Worm (Caenorhabditis elegans) whole organism, late embryonic: Measurements from ENCODE around the gene iars-1.

Source experiments
- C08G9.2 ChIP-seq: sonication (generic microtip); optimal IDR thresholded peaks from 2 replicates; lab custom pipeline; 2016; ENCODE audit warnings: mild to moderate bottlenecking, missing genetic modification characterization, moderate library complexity, missing compliant biosample characterization
- C38D4.7 ChIP-seq: fragments of 200-800 bp; sonication (Bioruptor generic); optimal IDR thresholded peaks from 2 replicates; lab custom pipeline; 2018; ENCODE audit warnings: mild to moderate bottlenecking, missing genetic modification characterization, moderate library complexity, missing compliant biosample characterization
- F13H6.1 ChIP-seq: sonication (generic microtip); optimal IDR thresholded peaks from 2 replicates; lab custom pipeline; 2016; ENCODE audit warnings: missing genetic modification characterization, missing compliant biosample characterization
- K02D7.2 ChIP-seq: sonication (generic microtip); optimal IDR thresholded peaks from 2 replicates; lab custom pipeline; 2017; ENCODE audit warnings: mild to moderate bottlenecking, missing genetic modification characterization, missing compliant biosample characterization
- K09A11.1 ChIP-seq: sonication (generic microtip); optimal IDR thresholded peaks from 2 replicates; lab custom pipeline; 2017; ENCODE audit warnings: antibody characterized with exemption, mild to moderate bottlenecking, missing genetic modification characterization, missing compliant biosample characterization; ENCODE audit not compliant: insufficient read depth
- ahr-1 ChIP-seq: sonication (generic microtip); optimal IDR thresholded peaks from 2 replicates; lab custom pipeline; 2016; ENCODE audit warnings: missing genetic modification characterization, missing compliant biosample characterization
- ama-1 ChIP-seq: fragments of 150-350 bp; optimal IDR thresholded peaks from 2 replicates; lab custom pipeline; 2014
- ceh-14 ChIP-seq: sonication (generic microtip); optimal IDR thresholded peaks from 2 replicates; lab custom pipeline; 2016; ENCODE audit warnings: missing genotype, missing genetic modification characterization, missing compliant biosample characterization
- ceh-2 ChIP-seq: sonication (generic microtip); optimal IDR thresholded peaks from 2 replicates; lab custom pipeline; 2016; ENCODE audit warnings: missing genotype, missing genetic modification characterization, missing compliant biosample characterization
- ceh-30 ChIP-seq: fragments of 150-350 bp; optimal IDR thresholded peaks from 2 replicates; lab custom pipeline; 2014; ENCODE audit warnings: missing biosample characterization, missing genetic modification characterization
- ceh-31 ChIP-seq: sonication (generic microtip); optimal IDR thresholded peaks from 2 replicates; lab custom pipeline; 2016; ENCODE audit warnings: missing genetic modification characterization, missing compliant biosample characterization
- ceh-34 ChIP-seq: sonication (generic microtip); optimal IDR thresholded peaks from 2 replicates; lab custom pipeline; 2016; ENCODE audit warnings: mild to moderate bottlenecking, missing genetic modification characterization, missing compliant biosample characterization
- ceh-48 ChIP-seq: sonication (generic microtip); optimal IDR thresholded peaks from 2 replicates; lab custom pipeline; 2016; ENCODE audit warnings: missing genetic modification characterization, inconsistent platforms, missing compliant biosample characterization
- ceh-9 ChIP-seq: sonication (generic microtip); optimal IDR thresholded peaks from 2 replicates; lab custom pipeline; 2016; ENCODE audit warnings: mild to moderate bottlenecking, missing genetic modification characterization, inconsistent platforms, missing compliant biosample characterization
- che-1 ChIP-seq: sonication (generic microtip); optimal IDR thresholded peaks from 2 replicates; lab custom pipeline; 2016; ENCODE audit warnings: mild to moderate bottlenecking, missing genetic modification characterization, missing compliant biosample characterization
- dmd-4 ChIP-seq: sonication (generic microtip); optimal IDR thresholded peaks from 2 replicates; lab custom pipeline; 2016; ENCODE audit warnings: borderline replicate concordance, missing genetic modification characterization, missing compliant biosample characterization
- elt-2 ChIP-seq: sonication (generic microtip); optimal IDR thresholded peaks from 2 replicates; lab custom pipeline; 2016; ENCODE audit warnings: missing genetic modification reagents, missing genetic modification characterization, missing compliant biosample characterization
- ets-4 ChIP-seq: sonication (generic microtip); optimal IDR thresholded peaks from 2 replicates; lab custom pipeline; 2016; ENCODE audit warnings: missing genetic modification characterization, missing compliant biosample characterization
- fax-1 ChIP-seq: sonication (generic microtip); optimal IDR thresholded peaks from 2 replicates; lab custom pipeline; 2016; ENCODE audit warnings: missing genotype, missing genetic modification characterization, missing compliant biosample characterization
- fkh-10 ChIP-seq: fragments of 150-350 bp; optimal IDR thresholded peaks from 2 replicates; lab custom pipeline; 2014; ENCODE audit warnings: missing biosample characterization, missing genetic modification reagents, missing genetic modification characterization
- fkh-6 ChIP-seq: sonication (generic microtip); optimal IDR thresholded peaks from 2 replicates; lab custom pipeline; 2016; ENCODE audit warnings: missing genetic modification characterization, missing compliant biosample characterization
- gmeb-2 ChIP-seq: sonication (generic microtip); optimal IDR thresholded peaks from 2 replicates; lab custom pipeline; 2016; ENCODE audit warnings: missing genetic modification characterization, inconsistent platforms, missing compliant biosample characterization
- hlh-15 ChIP-seq: sonication (generic microtip); optimal IDR thresholded peaks from 2 replicates; lab custom pipeline; 2016; ENCODE audit warnings: missing genetic modification characterization, missing compliant biosample characterization
- hlh-30 ChIP-seq: sonication (generic microtip); optimal IDR thresholded peaks from 2 replicates; lab custom pipeline; 2017; ENCODE audit warnings: antibody characterized with exemption, missing genetic modification characterization, missing compliant biosample characterization; ENCODE audit not compliant: insufficient read depth
- hlh-6 ChIP-seq: sonication (generic microtip); optimal IDR thresholded peaks from 2 replicates; lab custom pipeline; 2016; ENCODE audit warnings: missing genotype, missing genetic modification characterization, missing compliant biosample characterization
- hlh-8 ChIP-seq: sonication (generic microtip); optimal IDR thresholded peaks from 2 replicates; lab custom pipeline; 2016; ENCODE audit warnings: missing genotype, missing genetic modification characterization, missing compliant biosample characterization
- lin-11 ChIP-seq: fragments of 200-800 bp; sonication (Bioruptor generic); optimal IDR thresholded peaks from 2 replicates; lab custom pipeline; 2018; ENCODE audit warnings: mild to moderate bottlenecking, missing genetic modification characterization, missing compliant biosample characterization
- mec-3 ChIP-seq: sonication (generic microtip); optimal IDR thresholded peaks from 2 replicates; lab custom pipeline; 2016; ENCODE audit warnings: borderline replicate concordance, missing genetic modification characterization, missing compliant biosample characterization
- nfya-1 ChIP-seq: sonication (generic microtip); optimal IDR thresholded peaks from 2 replicates; lab custom pipeline; 2017; ENCODE audit warnings: missing genetic modification characterization, mild to moderate bottlenecking, missing compliant biosample characterization, antibody characterized with exemption, moderate library complexity
- npax-4 ChIP-seq: sonication (generic microtip); optimal IDR thresholded peaks from 2 replicates; lab custom pipeline; 2016; ENCODE audit warnings: missing genetic modification characterization, missing compliant biosample characterization
- pag-3 ChIP-seq: sonication (generic microtip); optimal IDR thresholded peaks from 2 replicates; lab custom pipeline; 2016; ENCODE audit warnings: missing compliant biosample characterization, missing genetic modification characterization, borderline replicate concordance
- pat-9 ChIP-seq: fragments of 200-800 bp; sonication (Bioruptor generic); optimal IDR thresholded peaks from 2 replicates; lab custom pipeline; 2018; ENCODE audit warnings: mild to moderate bottlenecking, missing genetic modification characterization, moderate library complexity, missing compliant biosample characterization
- pax-1 ChIP-seq: fragments of 150-350 bp; optimal IDR thresholded peaks from 2 replicates; lab custom pipeline; 2014; ENCODE audit warnings: missing biosample characterization, missing genetic modification characterization
- pha-2 ChIP-seq: sonication (generic microtip); optimal IDR thresholded peaks from 2 replicates; lab custom pipeline; 2017; ENCODE audit warnings: mild to moderate bottlenecking, missing genetic modification characterization, missing compliant biosample characterization
- pros-1 ChIP-seq: fragments of 150-350 bp; optimal IDR thresholded peaks from 2 replicates; lab custom pipeline; 2014; ENCODE audit warnings: missing biosample characterization, missing genetic modification reagents, missing genetic modification characterization
- ref-2 ChIP-seq: sonication (generic microtip); optimal IDR thresholded peaks from 2 replicates; lab custom pipeline; 2016; ENCODE audit warnings: missing genetic modification characterization, missing compliant biosample characterization
- rnt-1 ChIP-seq: sonication (generic microtip); optimal IDR thresholded peaks from 2 replicates; lab custom pipeline; 2016; ENCODE audit warnings: missing genetic modification characterization, missing compliant biosample characterization
- sdc-2 ChIP-seq: sonication (generic microtip); optimal IDR thresholded peaks from 2 replicates; lab custom pipeline; 2016; ENCODE audit warnings: missing genotype, missing genetic modification characterization, missing compliant biosample characterization
- sox-2 ChIP-seq: fragments of 200-800 bp; sonication (Bioruptor generic); IDR thresholded peaks from 2 replicates; pipeline ENCODE4 v1.3.6; 2022; ENCODE audit warnings: missing genetic modification reagents, missing genetic modification characterization, missing compliant biosample characterization
- tbx-2 ChIP-seq: sonication (generic microtip); optimal IDR thresholded peaks from 2 replicates; lab custom pipeline; 2016; ENCODE audit warnings: missing genetic modification characterization, missing compliant biosample characterization
- ttx-3 ChIP-seq: sonication (generic microtip); optimal IDR thresholded peaks from 2 replicates; lab custom pipeline; 2016; ENCODE audit warnings: missing genetic modification reagents, missing genetic modification characterization, missing compliant biosample characterization
- unc-42 ChIP-seq: sonication (generic microtip); optimal IDR thresholded peaks from 2 replicates; lab custom pipeline; 2016; ENCODE audit warnings: missing genotype, missing genetic modification characterization, missing compliant biosample characterization
- unc-55 ChIP-seq: sonication (generic microtip); optimal IDR thresholded peaks from 2 replicates; lab custom pipeline; 2017; ENCODE audit warnings: missing biosample characterization, missing genetic modification reagents, missing genetic modification characterization

iars-1 gene

ce11 chrIV:10374601-10375000 lies 6.2 kb downstream of the iars-1 start, which contains the start of gene mask-1:
Gene mask-1 (plus strand): TSS chrIV:10374901.
- TF ChIP-seq lin-11 (tag; lab: Kevin White, UChicago), result no peak
- TF ChIP-seq K09A11.1, result no peak
- TF ChIP-seq hlh-6, result no peak
- no peak for TF ChIP-seq ama-1 (lab: Kevin White, UChicago)
- no peak for TF ChIP-seq fax-1 (tag; lab: Kevin White, UChicago)
- no peak for TF ChIP-seq pag-3 (tag; lab: Kevin White, UChicago)
- no peak for TF ChIP-seq sox-2 (GFP tag; lab: Robert Waterston, UW)
- no peak for TF ChIP-seq dmd-4 (tag; lab: Kevin White, UChicago)
- no peak for TF ChIP-seq pha-2 (tag; lab: Kevin White, UChicago)
- no peak for TF ChIP-seq nfya-1 (tag; lab: Kevin White, UChicago)
- no peak for TF ChIP-seq pax-1 (tag; lab: Kevin White, UChicago)
- TF ChIP-seq C38D4.7 (GFP tag; lab: Kevin White, UChicago), result no peak

ce11 chrIV:10380626-10381025 lies 12.2 kb downstream of the iars-1 start:
- TF ChIP-seq nfya-1 (tag; lab: Kevin White, UChicago) (peak; percentile 48), rnt-1 (tag; lab: Kevin White, UChicago) (peak; percentile 71), hlh-15 (tag; lab: Kevin White, UChicago) (no peak), ets-4 (peak; percentile 4), che-1 (tag; lab: Kevin White, UChicago) (no peak), hlh-30 (tag; lab: Kevin White, UChicago) (peak; percentile 98), ceh-34 (tag; lab: Kevin White, UChicago) (peak; percentile 80), pha-2 (tag; lab: Kevin White, UChicago) (no peak), npax-4 (tag; lab: Kevin White, UChicago) (no peak), C08G9.2 (tag; lab: Kevin White, UChicago) (no peak), tbx-2 (peak; percentile 24), mec-3 (tag; lab: Kevin White, UChicago) (no peak), elt-2 (tag; lab: Kevin White, UChicago) (peak; percentile 7), pax-1 (tag; lab: Kevin White, UChicago) (no peak), unc-55 (peak; percentile 49), sdc-2 (no peak), ceh-9 (tag; lab: Kevin White, UChicago) (no peak), pat-9 (tag; lab: Kevin White, UChicago) (no peak), ceh-2 (tag; lab: Kevin White, UChicago) (peak; percentile 2), unc-42 (tag; lab: Kevin White, UChicago) (peak; percentile 41), ttx-3 (no peak), F13H6.1 (tag; lab: Kevin White, UChicago) (no peak), K09A11.1 (no peak), C38D4.7 (GFP tag; lab: Kevin White, UChicago) (no peak), K02D7.2 (no peak), ahr-1 (tag; lab: Kevin White, UChicago) (no peak), hlh-8 (tag; lab: Kevin White, UChicago) (no peak), ceh-31 (tag; lab: Kevin White, UChicago) (peak; percentile 57), pros-1 (tag; lab: Kevin White, UChicago) (no peak), fkh-6 (tag; lab: Kevin White, UChicago) (no peak), ceh-48 (tag; lab: Kevin White, UChicago) (peak; percentile 93), fkh-10 (GFP tag; lab: Kevin White, UChicago) (no peak), ceh-14 (tag; lab: Kevin White, UChicago) (no peak), gmeb-2 (tag; lab: Kevin White, UChicago) (no peak), ref-2 (tag; lab: Kevin White, UChicago) (peak; percentile 39), ceh-30 (tag; lab: Kevin White, UChicago) (no peak)
